3 fruit fly cellular contexts compared by ENCODE assay signal in genomic region chr3R:6154773-6155295, dm6.
TF ChIP-seq lines count a peak whose summit lies in the region.

No protein-coding gene starts in this region.

- TF ChIP-seq CTCF in whole organism, embryonic (GFP tag; optimal IDR thresholded peaks at IDR 0.05; lab: Kevin White, UChicago), result no peak

TF ChIP-seq in whole organism, embryonic, 481 proteins besides CTCF, POLR2A, EP300 and RAD21:
- TF ChIP-seq Med (GFP tag; lab: Kevin White, UChicago), result peak; percentile 60
- peak; percentile 3 for TF ChIP-seq CG12769 (tag; optimal IDR thresholded peaks at IDR 0.05; lab: Kevin White, UChicago)
- TF ChIP-seq CG6683 (GFP tag; optimal IDR thresholded peaks at IDR 0.05; lab: Kevin White, UChicago), result no peak
- TF ChIP-seq Awh (GFP tag; IDR thresholded peaks at IDR 0.05; lab: Robert Waterston, UW), result peak; percentile 40; the same call in 1 of the 2 replicates
- TF ChIP-seq nerfin-2 (GFP tag; IDR thresholded peaks at IDR 0.05; lab: Robert Waterston, UW; ENCODE audit: partially characterized antibody), result no peak
- TF ChIP-seq dmrt99B (tag; optimal IDR thresholded peaks at IDR 0.05; lab: Kevin White, UChicago), result no peak
- peak; percentile 25 for TF ChIP-seq abd-A (tag; optimal IDR thresholded peaks at IDR 0.05; lab: Kevin White, UChicago)
- TF ChIP-seq CG9876 (GFP tag; optimal IDR thresholded peaks at IDR 0.05; lab: Kevin White, UChicago), result no peak
- no peak for TF ChIP-seq dati (GFP tag; IDR thresholded peaks at IDR 0.05; lab: Robert Waterston, UW)
- TF ChIP-seq nom (GFP tag; optimal IDR thresholded peaks at IDR 0.05; lab: Kevin White, UChicago), result no peak
- no peak for TF ChIP-seq CG42726 (GFP tag; IDR thresholded peaks at IDR 0.05; lab: Robert Waterston, UW; ENCODE audit: partially characterized antibody)
- TF ChIP-seq corto (GFP tag; optimal IDR thresholded peaks at IDR 0.05; lab: Kevin White, UChicago), result no peak
- TF ChIP-seq sim (GFP tag; IDR thresholded peaks at IDR 0.05; lab: Robert Waterston, UW), result no peak
- TF ChIP-seq nmo (GFP tag; optimal IDR thresholded peaks at IDR 0.05; lab: Kevin White, UChicago), result no peak
- no peak for TF ChIP-seq CG16815 (GFP tag; optimal IDR thresholded peaks at IDR 0.05; lab: Kevin White, UChicago)
- TF ChIP-seq oc (tag; optimal IDR thresholded peaks at IDR 0.05; lab: Kevin White, UChicago), result peak; percentile 85
- peak; percentile 75 for TF ChIP-seq pros (GFP tag; optimal IDR thresholded peaks at IDR 0.05; lab: Kevin White, UChicago)
- TF ChIP-seq CG10431 (GFP tag; optimal IDR thresholded peaks at IDR 0.05; lab: Kevin White, UChicago), result peak; percentile 92
- 0 out of 2 replicates have a peak, but pooled peaks have one; percentile 16 for TF ChIP-seq crol (GFP tag; IDR thresholded peaks at IDR 0.05; lab: Robert Waterston, UW)
- TF ChIP-seq da (GFP tag; optimal IDR thresholded peaks at IDR 0.05; lab: Kevin White, UChicago), result no peak
- 0 out of 4 replicates have a peak, but pooled peaks have one; percentile 31 for TF ChIP-seq Dll (GFP tag; IDR thresholded peaks at IDR 0.05; lab: Robert Waterston, UW; ENCODE audit: partially characterized antibody)
- TF ChIP-seq hb (GFP tag; IDR thresholded peaks at IDR 0.05; lab: Robert Waterston, UW; ENCODE audit: partially characterized antibody), result peak; percentile 60; the same call in 2 of the 3 replicates
- TF ChIP-seq stc (GFP tag; IDR thresholded peaks at IDR 0.05; lab: Robert Waterston, UW), result no peak

TF ChIP-seq in whole organism, prepupa, 60 proteins besides CTCF, POLR2A, EP300 and RAD21:
- TF ChIP-seq CG8119 (GFP tag; IDR thresholded peaks at IDR 0.05; lab: Robert Waterston, UW) (0 out of 3 replicates have a peak, but pooled peaks have one; percentile 21), lz (GFP tag; optimal IDR thresholded peaks at IDR 0.05; lab: Kevin White, UChicago) (no peak), vri (GFP tag; optimal IDR thresholded peaks at IDR 0.05; lab: Kevin White, UChicago) (no peak), Sox14 (GFP tag; optimal IDR thresholded peaks at IDR 0.05; lab: Kevin White, UChicago) (no peak), Hr39 (GFP tag; optimal IDR thresholded peaks at IDR 0.05; lab: Kevin White, UChicago) (no peak), salr (GFP tag; optimal IDR thresholded peaks at IDR 0.05; lab: Kevin White, UChicago) (no peak), CG11902 (GFP tag; optimal IDR thresholded peaks at IDR 0.05; lab: Kevin White, UChicago) (no peak), CG6163 (GFP tag; IDR thresholded peaks at IDR 0.05; lab: Robert Waterston, UW) (no peak)

TF ChIP-seq in whole organism, pupa, 21 proteins besides CTCF, POLR2A, EP300 and RAD21:
- no peak for TF ChIP-seq Ets98B (GFP tag; IDR thresholded peaks at IDR 0.05; lab: Robert Waterston, UW)
- 0 out of 2 replicates have a peak, but pooled peaks have one; percentile 8 for TF ChIP-seq CG32121 (GFP tag; IDR thresholded peaks at IDR 0.05; lab: Robert Waterston, UW)
TF ChIP-seq in whole organism, pupa: peak in this region for 1.
